Worm (Caenorhabditis elegans) whole organism, early embryonic: ENCODE results near the gene igcm-2.

Experiments used
- ama-1 ChIP-seq: fragments of 150-350 bp; optimal IDR thresholded peaks from 2 replicates; lab custom pipeline; 2014
- ceh-13 ChIP-seq: fragments of 200-800 bp; sonication (Bioruptor generic); optimal IDR thresholded peaks from 2 replicates; lab custom pipeline; 2018; ENCODE audit warnings: mild to moderate bottlenecking, missing genetic modification characterization, missing compliant biosample characterization
- ceh-36 ChIP-seq: sonication (generic microtip); optimal IDR thresholded peaks from 2 replicates; lab custom pipeline; 2016; ENCODE audit warnings: missing genetic modification characterization, inconsistent platforms, missing compliant biosample characterization
- flt-1 ChIP-seq: fragments of 200-800 bp; sonication (Bioruptor generic); IDR thresholded peaks from 2 replicates; pipeline ENCODE4 v1.3.6; 2022; ENCODE audit warnings: missing genetic modification characterization, missing compliant biosample characterization
- hmg-4 ChIP-seq: fragments of 200-800 bp; sonication (Bioruptor generic); optimal IDR thresholded peaks from 2 replicates; lab custom pipeline; 2018; ENCODE audit warnings: mild to moderate bottlenecking, missing genetic modification characterization, missing compliant biosample characterization
- hnd-1 ChIP-seq: sonication (generic microtip); optimal IDR thresholded peaks from 2 replicates; lab custom pipeline; 2016; ENCODE audit warnings: missing genetic modification characterization, missing compliant biosample characterization
- scrt-1 ChIP-seq: fragments of 200-800 bp; sonication (Bioruptor generic); IDR thresholded peaks from 2 replicates; pipeline ENCODE4 v1.3.6; 2022; ENCODE audit warnings: missing genetic modification characterization, missing compliant biosample characterization
- tbx-37 ChIP-seq: fragments of 200-800 bp; sonication (Bioruptor generic); conservative IDR thresholded peaks from 2 replicates; pipeline ENCODE4 v1.3.6; 2022; ENCODE audit warnings: missing genetic modification reagents, missing genetic modification characterization, missing compliant biosample characterization

DNA sequence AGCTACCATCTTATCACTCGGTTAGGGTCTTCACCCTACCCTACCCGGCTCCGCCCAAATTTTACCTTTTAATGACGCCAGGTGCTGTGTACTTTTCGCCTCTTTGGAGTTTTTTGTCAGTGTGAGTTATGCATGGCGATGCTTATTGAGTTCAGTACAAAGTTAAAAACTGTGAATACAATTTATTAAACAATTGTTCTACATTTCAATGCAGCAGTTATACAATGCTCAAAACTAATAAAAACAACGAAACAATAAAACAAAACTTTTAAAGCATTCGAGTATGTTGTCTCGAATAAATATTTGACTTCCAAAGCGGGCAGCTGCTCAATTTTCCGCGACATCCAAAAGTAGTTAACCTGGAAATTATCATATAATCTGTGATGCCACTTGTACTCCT is 39.1 kb upstream of the igcm-2 start, which contains the start of gene ctsa-2:
- TF ChIP-seq ceh-13 (no peak), hmg-4 (GFP tag; lab: Kevin White, UChicago) (no peak), flt-1 (no peak), ama-1 (lab: Kevin White, UChicago) (no peak), tbx-37 (GFP tag; lab: Robert Waterston, UW) (no peak), hnd-1 (no peak), ceh-36 (no peak), scrt-1 (GFP tag; lab: Robert Waterston, UW) (no peak)
